Fruit fly (Drosophila melanogaster): Measurements from ENCODE around the gene rg.

DNA sequence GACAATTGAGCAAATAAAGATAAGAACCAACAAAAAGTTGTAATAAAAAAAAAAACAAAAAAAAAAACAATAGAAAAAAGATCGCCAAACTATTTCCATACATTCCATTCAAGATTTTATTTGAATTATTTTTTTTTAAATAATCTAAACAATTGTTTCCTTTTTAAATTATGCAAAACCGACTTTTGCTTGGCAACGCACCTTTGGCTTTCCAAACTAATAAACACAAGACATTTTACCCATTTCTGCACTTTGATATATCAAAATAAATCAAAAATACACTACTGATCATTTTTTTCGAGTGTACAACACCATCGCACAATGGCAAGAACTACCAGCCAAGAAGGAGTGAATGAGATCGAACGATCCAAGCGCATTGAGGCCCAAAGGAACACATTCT lies 40.4 kb upstream of the rg start:
- no peak for TF ChIP-seq rn (GFP tag; IDR thresholded peaks at IDR 0.05)
- 0 out of 3 replicates have a peak, but pooled peaks have one; percentile 44 for TF ChIP-seq fd96Ca (GFP tag; IDR thresholded peaks at IDR 0.05)
- TF ChIP-seq EcR (GFP tag; optimal IDR thresholded peaks at IDR 0.05), result no peak
- peak; percentile 38 for TF ChIP-seq CG13204 (GFP tag; optimal IDR thresholded peaks at IDR 0.05)
